Fruit fly (Drosophila melanogaster): ENCODE measurements around the gene CG31230.

DNA sequence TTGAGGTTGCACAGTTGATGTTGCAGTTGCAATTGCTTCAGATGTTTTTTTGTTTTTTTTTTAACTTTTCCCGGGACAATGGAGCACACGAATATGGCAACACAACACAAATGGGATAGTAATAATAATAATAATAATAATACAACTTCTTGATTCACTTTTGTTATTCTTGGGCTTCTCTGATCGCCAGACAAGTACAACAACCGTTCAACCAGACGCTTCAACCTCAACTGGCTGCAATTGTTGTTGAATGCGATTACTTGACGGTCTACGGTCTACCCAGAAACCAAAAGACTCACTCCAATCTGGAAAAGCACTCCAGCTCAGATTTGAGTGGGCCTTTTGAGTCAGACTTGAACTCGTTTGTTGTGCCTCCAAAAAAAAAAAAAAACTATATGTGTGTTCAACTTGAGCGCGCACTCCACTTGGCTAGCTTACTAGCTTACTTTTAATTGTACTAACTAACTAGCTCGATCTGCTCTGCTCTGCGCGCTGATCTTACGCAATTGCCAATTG, 30.2 kb upstream of the CG31230 start, which contains the start of gene CG14301:
- TF ChIP-seq usp (GFP tag; optimal IDR thresholded peaks at IDR 0.05) (no peak), psq (optimal IDR thresholded peaks at IDR 0.05) (no peak), pan (optimal IDR thresholded peaks at IDR 0.05) (no peak), CG8478 (optimal IDR thresholded peaks at IDR 0.05) (no peak)
